Fruit fly (Drosophila melanogaster): Measurements from ENCODE around the gene CG16758.

DNA sequence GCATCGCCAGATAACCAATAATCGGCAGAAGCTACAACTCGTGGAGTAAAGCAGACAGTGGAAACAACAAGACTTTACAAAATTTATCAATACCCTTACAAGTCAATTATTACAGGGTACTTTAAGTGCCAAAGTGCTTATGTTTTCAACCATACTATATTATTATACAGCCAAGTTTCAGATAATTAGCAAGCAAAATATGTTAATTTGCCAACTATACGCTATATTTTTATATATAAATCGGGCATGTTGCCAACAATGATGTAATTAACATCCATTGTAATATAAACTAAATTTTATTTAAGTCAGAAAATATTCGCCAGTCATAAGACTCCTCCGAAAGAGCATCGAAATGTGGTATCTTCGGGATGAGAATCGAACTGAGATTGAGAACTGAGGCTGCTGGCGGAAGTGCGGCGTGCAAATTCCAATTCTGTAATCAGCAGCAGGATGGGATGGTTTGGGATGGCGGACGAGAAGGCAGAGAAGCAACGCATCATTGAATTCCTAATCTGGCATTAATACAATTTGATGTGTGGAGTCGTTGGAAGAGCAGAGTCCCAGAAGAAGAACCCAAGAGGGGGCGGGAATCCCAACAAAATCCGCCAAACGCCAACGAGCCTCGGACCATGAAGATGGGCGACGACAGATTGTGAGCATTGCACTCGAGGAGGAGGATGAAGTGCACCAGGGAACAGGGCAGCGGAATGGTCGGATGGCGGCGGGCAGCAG lies 29.8 kb upstream of the CG16758 start:
- TF ChIP-seq Hnf4 (GFP tag; optimal IDR thresholded peaks at IDR 0.05) = no peak
- TF ChIP-seq psq (GFP tag; optimal IDR thresholded peaks at IDR 0.05) = no peak
- peak; percentile 52 for TF ChIP-seq HLH106 (tag; optimal IDR thresholded peaks at IDR 0.05)
- no peak for TF ChIP-seq tai (GFP tag; optimal IDR thresholded peaks at IDR 0.05)
- no peak for TF ChIP-seq br (GFP tag; optimal IDR thresholded peaks at IDR 0.05)
- TF ChIP-seq fru (GFP tag; optimal IDR thresholded peaks at IDR 0.05) = peak; percentile 25
- TF ChIP-seq CG9705 (GFP tag; optimal IDR thresholded peaks at IDR 0.05) = no peak
- no peak for TF ChIP-seq Hr83 (GFP tag; optimal IDR thresholded peaks at IDR 0.05; ENCODE audit: poor library complexity, severe bottlenecking)
- peak; percentile 30 for TF ChIP-seq dmrt93B (GFP tag; optimal IDR thresholded peaks at IDR 0.05)

Data from whole organism, wandering third instar larva.